Worm (Caenorhabditis elegans): ENCODE results near the gene F44G4.3.
A peak's percentile ranks its signal among the peaks of the same experiment; 100 is the strongest.

F44G4.3 gene

ce11 chrII:9013341-9013740 lies 15.9 kb upstream of the F44G4.3 start:
- TF ChIP-seq hnd-1 (tag; optimal IDR thresholded peaks at IDR 0.05): no peak
- peak; percentile 12 for TF ChIP-seq hmg-4 (GFP tag; optimal IDR thresholded peaks at IDR 0.05)

ce11 chrII:9010708-9011107 lies 13.2 kb upstream of the F44G4.3 start:
- TF ChIP-seq hmg-4 (GFP tag; optimal IDR thresholded peaks at IDR 0.05) (no peak), scrt-1 (GFP tag; IDR thresholded peaks at IDR 0.05) (no peak), tbx-37 (GFP tag; conservative IDR thresholded peaks at IDR 0.05) (no peak), ets-7 (tag; optimal IDR thresholded peaks at IDR 0.05) (no peak), tbx-11 (GFP tag; IDR thresholded peaks at IDR 0.05) (no peak), ceh-36 (tag; optimal IDR thresholded peaks at IDR 0.05) (no peak), ceh-13 (GFP tag; optimal IDR thresholded peaks at IDR 0.05) (no peak), B0310.2 (tag; optimal IDR thresholded peaks at IDR 0.05) (no peak), pes-1 (GFP tag; IDR thresholded peaks at IDR 0.05) (no peak), F13C5.2 (tag; optimal IDR thresholded peaks at IDR 0.05) (no peak), hnd-1 (tag; optimal IDR thresholded peaks at IDR 0.05) (no peak), aly-1 (tag; optimal IDR thresholded peaks at IDR 0.05) (no peak), flt-1 (GFP tag; IDR thresholded peaks at IDR 0.05) (no peak), ama-1 (optimal IDR thresholded peaks at IDR 0.05) (no peak), sea-1 (GFP tag; conservative IDR thresholded peaks at IDR 0.05) (no peak), tra-4 (tag; optimal IDR thresholded peaks at IDR 0.05) (no peak)

ce11 chrII:9009976-9010702 lies 12.7 kb upstream of the F44G4.3 start:
- TF ChIP-seq scrt-1 (GFP tag; IDR thresholded peaks at IDR 0.05) (no peak), sea-1 (GFP tag; conservative IDR thresholded peaks at IDR 0.05) (no peak), F13C5.2 (tag; optimal IDR thresholded peaks at IDR 0.05) (no peak), tbx-37 (GFP tag; conservative IDR thresholded peaks at IDR 0.05) (no peak)

- TF ChIP-seq F13C5.2 (tag; optimal IDR thresholded peaks at IDR 0.05) (no peak), ama-1 (optimal IDR thresholded peaks at IDR 0.05) (no peak), ceh-36 (tag; optimal IDR thresholded peaks at IDR 0.05) (no peak), tra-4 (tag; optimal IDR thresholded peaks at IDR 0.05) (no peak), pes-1 (GFP tag; IDR thresholded peaks at IDR 0.05) (no peak), hmbx-1 (tag; optimal IDR thresholded peaks at IDR 0.05) (no peak), B0310.2 (tag; optimal IDR thresholded peaks at IDR 0.05) (no peak), hmg-4 (GFP tag; optimal IDR thresholded peaks at IDR 0.05) (no peak), flt-1 (GFP tag; IDR thresholded peaks at IDR 0.05) (no peak)
These were observed 10.3 kb upstream of the F44G4.3 start for ce11 chrII:9007741-9008140.

ce11 chrII:9005067-9005466 lies 7.6 kb upstream of the F44G4.3 start, which contains the start of gene F44G4.7:
Gene F44G4.7 (minus strand): TSS chrII:9005167.
- TF ChIP-seq B0310.2 (tag; optimal IDR thresholded peaks at IDR 0.05) (no peak), hnd-1 (tag; optimal IDR thresholded peaks at IDR 0.05) (no peak), tbx-11 (GFP tag; IDR thresholded peaks at IDR 0.05) (no peak), ceh-13 (GFP tag; optimal IDR thresholded peaks at IDR 0.05) (no peak), sea-1 (GFP tag; conservative IDR thresholded peaks at IDR 0.05) (no peak), scrt-1 (GFP tag; IDR thresholded peaks at IDR 0.05) (no peak), flt-1 (GFP tag; IDR thresholded peaks at IDR 0.05) (no peak), hmg-4 (GFP tag; optimal IDR thresholded peaks at IDR 0.05) (no peak), aly-1 (tag; optimal IDR thresholded peaks at IDR 0.05) (no peak), F13C5.2 (tag; optimal IDR thresholded peaks at IDR 0.05) (no peak), ama-1 (optimal IDR thresholded peaks at IDR 0.05) (no peak), ets-7 (tag; optimal IDR thresholded peaks at IDR 0.05) (no peak), hmbx-1 (tag; optimal IDR thresholded peaks at IDR 0.05) (no peak), tra-4 (tag; optimal IDR thresholded peaks at IDR 0.05) (no peak)

- TF ChIP-seq F13C5.2 (tag; optimal IDR thresholded peaks at IDR 0.05) (no peak), flt-1 (GFP tag; IDR thresholded peaks at IDR 0.05) (no peak), pes-1 (GFP tag; IDR thresholded peaks at IDR 0.05) (no peak), B0310.2 (tag; optimal IDR thresholded peaks at IDR 0.05) (no peak), hnd-1 (tag; optimal IDR thresholded peaks at IDR 0.05) (no peak), aly-1 (tag; optimal IDR thresholded peaks at IDR 0.05) (no peak), hmg-4 (GFP tag; optimal IDR thresholded peaks at IDR 0.05) (no peak), ets-7 (tag; optimal IDR thresholded peaks at IDR 0.05) (no peak), ceh-13 (GFP tag; optimal IDR thresholded peaks at IDR 0.05) (no peak)
These were observed 4.3 kb upstream of the F44G4.3 start, which contains the start of gene F44G4.6 for ce11 chrII:9001743-9002222. Gene F44G4.6 (minus strand): TSS chrII:9001793.

ce11 chrII:9000331-9000730 lies 2.9 kb upstream of the F44G4.3 start, which contains the start of gene F44G4.5:
Gene F44G4.5 (minus strand): TSS chrII:9000431.
- TF ChIP-seq aly-1 (tag; optimal IDR thresholded peaks at IDR 0.05): no peak
- TF ChIP-seq ceh-36 (tag; optimal IDR thresholded peaks at IDR 0.05): no peak
- no peak for TF ChIP-seq scrt-1 (GFP tag; IDR thresholded peaks at IDR 0.05)
- no peak for TF ChIP-seq hmbx-1 (tag; optimal IDR thresholded peaks at IDR 0.05)
- TF ChIP-seq ets-7 (tag; optimal IDR thresholded peaks at IDR 0.05): no peak
- TF ChIP-seq sea-1 (GFP tag; conservative IDR thresholded peaks at IDR 0.05): no peak
- TF ChIP-seq flt-1 (GFP tag; IDR thresholded peaks at IDR 0.05): no peak
- no peak for TF ChIP-seq B0310.2 (tag; optimal IDR thresholded peaks at IDR 0.05)
- no peak for TF ChIP-seq tbx-37 (GFP tag; conservative IDR thresholded peaks at IDR 0.05)
- TF ChIP-seq ama-1 (optimal IDR thresholded peaks at IDR 0.05): no peak
- TF ChIP-seq ceh-13 (GFP tag; optimal IDR thresholded peaks at IDR 0.05): no peak
- TF ChIP-seq tbx-11 (GFP tag; IDR thresholded peaks at IDR 0.05): no peak

ce11 chrII:8996064-8996463 lies 1.4 kb downstream of the F44G4.3 start, which contains the start of gene ndub-2:
Gene ndub-2 (plus strand): TSS chrII:8996364.
- TF ChIP-seq flt-1 (GFP tag; IDR thresholded peaks at IDR 0.05) (no peak), hmg-4 (GFP tag; optimal IDR thresholded peaks at IDR 0.05) (no peak), ets-7 (tag; optimal IDR thresholded peaks at IDR 0.05) (no peak), hnd-1 (tag; optimal IDR thresholded peaks at IDR 0.05) (no peak), aly-1 (tag; optimal IDR thresholded peaks at IDR 0.05) (no peak), F13C5.2 (tag; optimal IDR thresholded peaks at IDR 0.05) (no peak)

Data from whole organism, early embryonic.